Fruit fly (Drosophila melanogaster) whole organism, embryonic: ENCODE results near the gene hop.
A peak's percentile ranks its signal among the peaks of the same experiment; 100 is the strongest.

Experiments
- Adf1 ChIP-seq: fragments of 200-800 bp; sonication (Bioruptor generic); IDR thresholded peaks from 2 replicates; pipeline ENCODE4 v1.3.6; 2022; ENCODE audit warnings: missing biosample characterization, missing genetic modification characterization
- Atf3 ChIP-seq: fragments of 200-800 bp; sonication (Bioruptor generic); optimal IDR thresholded peaks from 3 replicates; lab custom pipeline; 2016; ENCODE audit warnings: missing biosample characterization, missing genetic modification characterization
- CG10209 ChIP-seq: fragments of 200-800 bp; sonication (Bioruptor generic); optimal IDR thresholded peaks from 3 replicates; lab custom pipeline; 2017; ENCODE audit warnings: missing biosample characterization, mild to moderate bottlenecking, missing genetic modification characterization, missing genetic modification reagents
- CG14014 ChIP-seq: fragments of 200-800 bp; sonication (Bioruptor generic); IDR thresholded peaks from 2 replicates; pipeline ENCODE4 v1.3.6; 2022; ENCODE audit warnings: missing biosample characterization, missing genetic modification characterization
- CG14441 ChIP-seq: fragments of 200-800 bp; sonication (Bioruptor generic); IDR thresholded peaks from 2 replicates; pipeline ENCODE4 v1.3.6; 2022; ENCODE audit warnings: missing biosample characterization, missing genetic modification characterization
- CG17829 ChIP-seq: fragments of 200-800 bp; optimal IDR thresholded peaks from 2 replicates; lab custom pipeline; 2019; ENCODE audit warnings: missing biosample characterization, mild to moderate bottlenecking, missing genetic modification characterization, moderate library complexity
- CG17912 ChIP-seq: fragments of 200-800 bp; sonication (Bioruptor generic); optimal IDR thresholded peaks from 2 replicates; lab custom pipeline; 2018; ENCODE audit warnings: missing biosample characterization, mild to moderate bottlenecking, missing genetic modification characterization
- CG18764 ChIP-seq: fragments of 200-800 bp; sonication (Bioruptor generic); optimal IDR thresholded peaks from 3 replicates; lab custom pipeline; 2016; ENCODE audit warnings: missing biosample characterization, missing genetic modification characterization
- CG2678 ChIP-seq: fragments of 200-800 bp; sonication (Bioruptor generic); optimal IDR thresholded peaks from 3 replicates; lab custom pipeline; 2019; ENCODE audit warnings: missing biosample characterization, mild to moderate bottlenecking, missing genetic modification characterization, moderate library complexity
- CG6791 ChIP-seq: fragments of 200-800 bp; sonication (Bioruptor generic); IDR thresholded peaks from 3 replicates; pipeline ENCODE4 v1.3.6; 2022; ENCODE audit warnings: missing biosample characterization, missing genetic modification characterization; ENCODE audit not compliant: partially characterized antibody
- CG6813 ChIP-seq: fragments of 200-800 bp; sonication (Bioruptor generic); optimal IDR thresholded peaks from 2 replicates; lab custom pipeline; 2017; ENCODE audit warnings: missing biosample characterization, missing genetic modification characterization, mild to moderate bottlenecking, moderate library complexity, missing genetic modification reagents
- CG7556 ChIP-seq: fragments of 200-800 bp; sonication (Bioruptor generic); optimal IDR thresholded peaks from 2 replicates; lab custom pipeline; 2017; ENCODE audit warnings: missing biosample characterization, mild to moderate bottlenecking, missing genetic modification characterization
- CG8290 ChIP-seq, 3 experiments: fragments of 200-800 bp; sonication (Bioruptor generic); optimal IDR thresholded peaks; 2 replicates each; lab custom pipeline; 2016 to 2019; ENCODE audit warnings: missing biosample characterization in 3 of 3, missing genetic modification characterization in 3 of 3, mild to moderate bottlenecking in 2 of 3, moderate library complexity in 1 of 3
- CG8765 ChIP-seq: fragments of 200-800 bp; sonication (Bioruptor generic); IDR thresholded peaks from 2 replicates; pipeline ENCODE4 v1.3.6; 2022; ENCODE audit warnings: missing biosample characterization, missing genetic modification characterization
- CG9215 ChIP-seq: fragments of 200-800 bp; sonication (Bioruptor generic); IDR thresholded peaks from 2 replicates; pipeline ENCODE4 v1.3.6; 2022; ENCODE audit warnings: missing biosample characterization, missing genetic modification characterization
- CG9876 ChIP-seq: fragments of 200-800 bp; sonication (Bioruptor generic); optimal IDR thresholded peaks from 2 replicates; lab custom pipeline; 2016; ENCODE audit warnings: missing biosample characterization, missing genetic modification characterization
- CG9932 ChIP-seq: fragments of 200-800 bp; sonication (Bioruptor generic); IDR thresholded peaks from 2 replicates; pipeline ENCODE4 v1.3.6; 2022; ENCODE audit warnings: missing biosample characterization, missing genetic modification characterization
- Dbx ChIP-seq: fragments of 200-800 bp; sonication (Bioruptor generic); IDR thresholded peaks from 3 replicates; pipeline ENCODE4 v1.3.6; 2022; ENCODE audit warnings: missing biosample characterization, missing genetic modification characterization
- Dref ChIP-seq: fragments of 200-800 bp; sonication (Bioruptor generic); IDR thresholded peaks from 2 replicates; pipeline ENCODE4 v1.3.6; 2022; ENCODE audit warnings: missing biosample characterization, missing genetic modification characterization
- Elba2 ChIP-seq: fragments of 200-800 bp; sonication (Bioruptor generic); optimal IDR thresholded peaks from 3 replicates; lab custom pipeline; 2016; ENCODE audit warnings: missing biosample characterization, missing genetic modification characterization
- Ets65A ChIP-seq: fragments of 200-800 bp; sonication (Bioruptor generic); peaks from one replicate; lab custom pipeline; 2016; ENCODE audit warnings: missing biosample characterization, missing genetic modification characterization
- Fer1 ChIP-seq: fragments of 200-800 bp; sonication (Bioruptor generic); optimal IDR thresholded peaks from 2 replicates; lab custom pipeline; 2017; ENCODE audit warnings: missing biosample characterization, mild to moderate bottlenecking, missing genetic modification characterization
- Fer2 ChIP-seq: fragments of 200-800 bp; sonication (Bioruptor generic); optimal IDR thresholded peaks from 2 replicates; lab custom pipeline; 2018; ENCODE audit warnings: missing biosample characterization, mild to moderate bottlenecking, missing genetic modification characterization, moderate library complexity
- HHEX ChIP-seq: fragments of 200-800 bp; sonication (Bioruptor generic); optimal IDR thresholded peaks from 3 replicates; lab custom pipeline; 2017; ENCODE audit warnings: missing biosample characterization, mild to moderate bottlenecking, missing genetic modification characterization, missing genetic modification reagents
- Hr78 ChIP-seq, 2 experiments: fragments of 200-800 bp in 1 of 2; fragments of >200 bp in 1 of 2; sonication (Bioruptor generic) in 1 of 2; optimal IDR thresholded peaks; 2 replicates each; lab custom pipeline; 2017 to 2019; ENCODE audit warnings: missing biosample characterization in 2 of 2, missing genetic modification characterization in 2 of 2, mild to moderate bottlenecking in 1 of 2, moderate library complexity in 1 of 2
- Lim3 ChIP-seq: fragments of 200-800 bp; sonication (Bioruptor generic); IDR thresholded peaks from 2 replicates; pipeline ENCODE4 v1.3.6; 2022; ENCODE audit warnings: missing biosample characterization, missing genetic modification characterization
- Mes4 ChIP-seq: fragments of 200-800 bp; sonication (Bioruptor generic); optimal IDR thresholded peaks from 2 replicates; lab custom pipeline; 2016; ENCODE audit warnings: missing biosample characterization, missing genetic modification characterization
- NC2α ChIP-seq: fragments of 200-800 bp; sonication (Bioruptor generic); optimal IDR thresholded peaks from 2 replicates; lab custom pipeline; 2016; ENCODE audit warnings: missing biosample characterization, missing genetic modification characterization
- Opbp ChIP-seq: fragments of 200-800 bp; sonication (Bioruptor generic); IDR thresholded peaks from 3 replicates; pipeline ENCODE4 v1.3.6; 2022; ENCODE audit warnings: missing biosample characterization, missing genetic modification characterization; ENCODE audit not compliant: partially characterized antibody
- Trl ChIP-seq, 3 experiments: fragments of >200 bp in 2 of 3; fragments of 200-800 bp in 1 of 3; sonication (Bioruptor generic) in 1 of 3; optimal IDR thresholded peaks; 2 replicates in 1 of 3; 3 replicates in 2 of 3; lab custom pipeline; 2016 to 2017; ENCODE audit warnings: missing biosample characterization in 1 of 3, missing genetic modification characterization in 1 of 3
- ac ChIP-seq: fragments of 200-800 bp; sonication (Bioruptor generic); optimal IDR thresholded peaks from 3 replicates; lab custom pipeline; 2017; ENCODE audit warnings: missing biosample characterization, mild to moderate bottlenecking, missing genetic modification characterization
- aop ChIP-seq: fragments of 200-800 bp; sonication (Bioruptor generic); IDR thresholded peaks from 2 replicates; pipeline ENCODE4 v1.3.6; 2022; ENCODE audit warnings: missing biosample characterization, missing genetic modification characterization
- br ChIP-seq: fragments of >200 bp; optimal IDR thresholded peaks from 2 replicates; lab custom pipeline; 2017
- grn ChIP-seq: fragments of 200-800 bp; sonication (Bioruptor generic); optimal IDR thresholded peaks from 3 replicates; lab custom pipeline; 2017; ENCODE audit warnings: missing biosample characterization, missing genetic modification characterization
- hbn ChIP-seq: fragments of 200-800 bp; sonication (Bioruptor generic); IDR thresholded peaks from 2 replicates; pipeline ENCODE4 v1.3.6; 2022; ENCODE audit warnings: missing biosample characterization, missing genetic modification characterization; ENCODE audit not compliant: partially characterized antibody
- jumu ChIP-seq: fragments of 200-800 bp; sonication (Bioruptor generic); optimal IDR thresholded peaks from 3 replicates; lab custom pipeline; 2016; ENCODE audit warnings: missing biosample characterization, missing genetic modification characterization
- kay ChIP-seq: fragments of 200-800 bp; sonication (Bioruptor generic); optimal IDR thresholded peaks from 2 replicates; lab custom pipeline; 2016; ENCODE audit warnings: missing biosample characterization, missing genetic modification characterization
- kni ChIP-seq: fragments of 200-800 bp; sonication (Bioruptor generic); optimal IDR thresholded peaks from 3 replicates; lab custom pipeline; 2017; ENCODE audit warnings: mild to moderate bottlenecking, missing biosample characterization, missing genetic modification reagents, missing genetic modification characterization
- lola ChIP-seq, 3 experiments: fragments of >200 bp in 2 of 3; fragments of 200-800 bp in 1 of 3; sonication (Bioruptor generic) in 1 of 3; optimal IDR thresholded peaks; 2 replicates each; lab custom pipeline; 2017 to 2019; ENCODE audit warnings: missing biosample characterization in 3 of 3, missing genetic modification characterization in 3 of 3, mild to moderate bottlenecking in 1 of 3, moderate library complexity in 1 of 3
- nmo ChIP-seq: fragments of 200-800 bp; sonication (Bioruptor generic); optimal IDR thresholded peaks from 2 replicates; lab custom pipeline; 2018; ENCODE audit warnings: missing biosample characterization, mild to moderate bottlenecking, missing genetic modification characterization, moderate library complexity
- oc ChIP-seq: fragments of 200-800 bp; sonication (Bioruptor generic); optimal IDR thresholded peaks from 2 replicates; lab custom pipeline; 2018; ENCODE audit warnings: missing biosample characterization, mild to moderate bottlenecking, missing genetic modification characterization, moderate library complexity
- pan ChIP-seq, 4 experiments: fragments of >200 bp in 3 of 4; fragments of 200-800 bp in 1 of 4; sonication (Bioruptor generic) in 1 of 4; optimal IDR thresholded peaks in 3 of 4; IDR thresholded peaks in 1 of 4; 2 replicates each; pipeline versions ENCODE4 v1.3.6 to Lab custom; 2017 to 2022; ENCODE audit warnings: missing biosample characterization in 2 of 4, missing genetic modification characterization in 2 of 4, mixed read lengths in 1 of 4
- row ChIP-seq: fragments of 200-800 bp; sonication (Bioruptor generic); IDR thresholded peaks from 3 replicates; pipeline ENCODE4 v1.3.6; 2022; ENCODE audit warnings: missing biosample characterization, missing genetic modification characterization
- salm ChIP-seq: fragments of 200-800 bp; sonication (Bioruptor generic); optimal IDR thresholded peaks from 2 replicates; lab custom pipeline; 2018; ENCODE audit warnings: missing biosample characterization, mild to moderate bottlenecking, missing genetic modification characterization
- scrt ChIP-seq: fragments of 200-800 bp; sonication (Bioruptor generic); optimal IDR thresholded peaks from 2 replicates; lab custom pipeline; 2018; ENCODE audit warnings: missing biosample characterization, mild to moderate bottlenecking, missing genetic modification characterization, moderate library complexity
- so ChIP-seq: fragments of 200-800 bp; sonication (Bioruptor generic); IDR thresholded peaks from 3 replicates; pipeline ENCODE4 v1.3.6; 2022; ENCODE audit warnings: missing biosample characterization, missing genetic modification characterization
- unc-4 ChIP-seq: fragments of 200-800 bp; sonication (Bioruptor generic); IDR thresholded peaks from 2 replicates; pipeline ENCODE4 v1.3.6; 2022; ENCODE audit warnings: missing biosample characterization, missing genetic modification characterization; ENCODE audit not compliant: partially characterized antibody
- vnd ChIP-seq: fragments of 200-800 bp; sonication (Bioruptor generic); IDR thresholded peaks from 3 replicates; pipeline ENCODE4 v1.3.6; 2022; ENCODE audit warnings: missing biosample characterization, missing genetic modification characterization; ENCODE audit not compliant: partially characterized antibody
- wor ChIP-seq: fragments of 200-800 bp; sonication (Bioruptor generic); IDR thresholded peaks from 2 replicates; pipeline ENCODE4 v1.3.6; 2022; ENCODE audit warnings: missing biosample characterization, missing genetic modification characterization

Gene hop

DNA sequence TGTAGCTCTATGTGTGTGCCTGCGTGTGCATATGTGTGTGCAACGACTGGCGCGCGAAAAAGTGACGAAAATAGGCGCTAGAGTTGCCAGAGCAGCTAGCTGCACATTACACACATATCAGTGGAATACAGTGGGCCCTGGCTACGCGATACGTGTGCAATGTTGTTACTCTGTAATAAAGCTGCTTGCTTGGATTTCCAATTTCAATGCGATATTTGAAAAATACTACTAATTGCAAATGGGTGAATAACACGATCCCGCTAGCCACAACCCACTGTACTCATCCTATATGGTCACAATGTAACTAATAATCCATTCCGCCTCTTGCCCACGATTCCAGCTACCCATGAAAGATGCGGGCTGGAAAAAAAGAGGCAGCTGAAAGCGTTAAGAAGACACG, 16.5 kb downstream of the hop start (continued):
- TF ChIP-seq CG2678 (tag; lab: Kevin White, UChicago) (peak; percentile 93), CG8290 (GFP tag; optimal IDR thresholded peaks at IDR 0.05; lab: Kevin White, UChicago) (peak; percentile 73), CG8290 (tag; optimal IDR thresholded peaks at IDR 0.05; lab: Kevin White, UChicago) (peak in 1 of 2 experiments; percentile 99), unc-4 (no peak), Elba2 (GFP tag; lab: Kevin White, UChicago) (peak; percentile 49), hbn (GFP tag; lab: Robert Waterston, UW) (no peak), CG7556 (peak; percentile 87), nmo (GFP tag; lab: Kevin White, UChicago) (peak; percentile 93), CG9215 (GFP tag; lab: Robert Waterston, UW) (peak; percentile 87), pan (optimal IDR thresholded peaks at IDR 0.05; lab: Kevin White, UChicago) (no peak), pan (GFP tag; optimal IDR thresholded peaks at IDR 0.05 in 1 of 2, IDR thresholded peaks at IDR 0.05 in 1 of 2) (peak in 1 of 2 experiments; percentile 96), CG17912 (GFP tag; lab: Kevin White, UChicago) (peak; percentile 87), Trl (optimal IDR thresholded peaks at IDR 0.05; lab: Kevin White, UChicago) (no peak), Trl (GFP tag; optimal IDR thresholded peaks at IDR 0.05; lab: Kevin White, UChicago) (peak; percentile 93), aop (peak; percentile 86), scrt (GFP tag; lab: Kevin White, UChicago) (peak; percentile 81), vnd (GFP tag; lab: Robert Waterston, UW) (no peak), CG8765 (peak; percentile 93), CG6791 (no peak), Opbp (GFP tag; lab: Robert Waterston, UW) (no peak), Fer1 (peak; percentile 92), jumu (GFP tag; lab: Kevin White, UChicago) (peak; percentile 94), wor (peak; percentile 81), row (GFP tag; lab: Robert Waterston, UW) (peak; percentile 96), so (GFP tag; lab: Robert Waterston, UW) (peak; percentile 93), ac (GFP tag; lab: Kevin White, UChicago) (peak; percentile 66), br (lab: Kevin White, UChicago) (no peak), Hr78 (GFP tag; optimal IDR thresholded peaks at IDR 0.05; lab: Kevin White, UChicago) (peak in 1 of 2 experiments; percentile 56), Fer2 (tag; lab: Kevin White, UChicago) (peak; percentile 79), Dref (GFP tag; lab: Robert Waterston, UW) (peak; percentile 39), CG18764 (GFP tag; lab: Kevin White, UChicago) (peak; percentile 90), CG17829 (tag; lab: Kevin White, UChicago) (peak; percentile 88), Mes4 (GFP tag; lab: Kevin White, UChicago) (peak; percentile 88), CG14441 (peak; percentile 96), CG10209 (GFP tag; lab: Kevin White, UChicago) (peak; percentile 89), Lim3 (peak; percentile 89), oc (tag; lab: Kevin White, UChicago) (peak; percentile 92), Atf3 (GFP tag; lab: Kevin White, UChicago) (peak; percentile 85), Dbx (peak; percentile 92), CG14014 (GFP tag; lab: Robert Waterston, UW) (peak; percentile 95), Adf1 (GFP tag; lab: Robert Waterston, UW) (peak; percentile 47), grn (GFP tag; lab: Kevin White, UChicago) (peak; percentile 34), kni (GFP tag; lab: Kevin White, UChicago) (peak; percentile 12), Ets65A (GFP tag; lab: Kevin White, UChicago) (peak; percentile 99), CG9876 (peak; percentile 93), HHEX (GFP tag; lab: Kevin White, UChicago) (peak; percentile 92), CG9932 (GFP tag; lab: Robert Waterston, UW) (peak; percentile 94), lola (GFP tag; optimal IDR thresholded peaks at IDR 0.05; lab: Kevin White, UChicago) (peak in 1 of 3 experiments; percentile 77), salm (tag; lab: Kevin White, UChicago) (peak; percentile 86), NC2α (GFP tag; lab: Kevin White, UChicago) (peak; percentile 84), kay (GFP tag; lab: Kevin White, UChicago) (peak; percentile 79), CG6813 (GFP tag; lab: Kevin White, UChicago) (peak; percentile 91)
